Worm (Caenorhabditis elegans): ENCODE measurements around the gene ltd-1.

Gene ltd-1

ce11 chrII:8137379-8137778, 44.8 kb upstream of the ltd-1 start (continued):
- no peak for TF ChIP-seq ceh-48 (tag; optimal IDR thresholded peaks at IDR 0.05)
- no peak for TF ChIP-seq sdc-2 (tag; optimal IDR thresholded peaks at IDR 0.05)
- TF ChIP-seq pat-9 (tag; optimal IDR thresholded peaks at IDR 0.05) = no peak
- peak; percentile 72 for TF ChIP-seq ceh-14 (tag; optimal IDR thresholded peaks at IDR 0.05)
- peak; percentile 66 for TF ChIP-seq F13H6.1 (tag; optimal IDR thresholded peaks at IDR 0.05)
- no peak for TF ChIP-seq C38D4.7 (GFP tag; optimal IDR thresholded peaks at IDR 0.05)
- no peak for TF ChIP-seq dve-1 (tag; optimal IDR thresholded peaks at IDR 0.05)
- no peak for TF ChIP-seq elt-4 (tag; optimal IDR thresholded peaks at IDR 0.05)
- no peak for TF ChIP-seq dmd-4 (tag; optimal IDR thresholded peaks at IDR 0.05; ENCODE audit: borderline replicate concordance)
- TF ChIP-seq hlh-6 (tag; optimal IDR thresholded peaks at IDR 0.05) = no peak
- peak; percentile 71 for TF ChIP-seq mec-3 (tag; optimal IDR thresholded peaks at IDR 0.05; ENCODE audit: borderline replicate concordance)
- no peak for TF ChIP-seq nhr-11 (tag; optimal IDR thresholded peaks at IDR 0.05)
- peak; percentile 77 for TF ChIP-seq tbx-7 (tag; optimal IDR thresholded peaks at IDR 0.05)
- peak; percentile 59 for TF ChIP-seq elt-2 (tag; optimal IDR thresholded peaks at IDR 0.05)
- TF ChIP-seq sox-2 (GFP tag; IDR thresholded peaks at IDR 0.05) = no peak
- no peak for TF ChIP-seq Y22D7AL.16 (tag; optimal IDR thresholded peaks at IDR 0.05)
- no peak for TF ChIP-seq ceh-30 (tag; optimal IDR thresholded peaks at IDR 0.05)
- no peak for TF ChIP-seq unc-3 (GFP tag; conservative IDR thresholded peaks at IDR 0.05)
- TF ChIP-seq unc-3 (tag; optimal IDR thresholded peaks at IDR 0.05) = peak; percentile 28
- TF ChIP-seq ztf-16 (tag; optimal IDR thresholded peaks at IDR 0.05) = peak; percentile 28
- TF ChIP-seq C08G9.2 (tag; optimal IDR thresholded peaks at IDR 0.05) = peak; percentile 86
- no peak for TF ChIP-seq K02D7.2 (tag; optimal IDR thresholded peaks at IDR 0.05)
- TF ChIP-seq ets-4 (tag; optimal IDR thresholded peaks at IDR 0.05) = peak; percentile 76
- TF ChIP-seq ceh-31 (tag; optimal IDR thresholded peaks at IDR 0.05) = peak; percentile 93
- peak; percentile 92 for TF ChIP-seq zip-5 (tag; optimal IDR thresholded peaks at IDR 0.05)
- no peak for TF ChIP-seq lin-11 (tag; optimal IDR thresholded peaks at IDR 0.05)
- no peak for TF ChIP-seq sox-4 (tag; optimal IDR thresholded peaks at IDR 0.05)
- TF ChIP-seq nhr-232 (tag; optimal IDR thresholded peaks at IDR 0.05) = no peak
- TF ChIP-seq ceh-45 (GFP tag; IDR thresholded peaks at IDR 0.05) = no peak
- peak; percentile 42 for TF ChIP-seq unc-42 (tag; optimal IDR thresholded peaks at IDR 0.05)
- TF ChIP-seq hlh-30 (tag; optimal IDR thresholded peaks at IDR 0.05; ENCODE audit: insufficient read depth) = no peak
- TF ChIP-seq ahr-1 (tag; optimal IDR thresholded peaks at IDR 0.05) = peak; percentile 64
- TF ChIP-seq ceh-9 (tag; optimal IDR thresholded peaks at IDR 0.05) = no peak

- no peak for TF ChIP-seq ets-4 (tag; optimal IDR thresholded peaks at IDR 0.05)
- no peak for TF ChIP-seq ceh-9 (tag; optimal IDR thresholded peaks at IDR 0.05)
These were observed 44.3 kb upstream of the ltd-1 start, which contains the start of gene ctns-1 for ce11 chrII:8136818-8137217. TSS of gene ctns-1 (minus strand) at chrII:8136918.

ce11 chrII:8135953-8136352, 43.4 kb upstream of the ltd-1 start:
- TF ChIP-seq fax-1 (tag; optimal IDR thresholded peaks at IDR 0.05) = no peak
- no peak for TF ChIP-seq sox-4 (tag; optimal IDR thresholded peaks at IDR 0.05)
- TF ChIP-seq fkh-10 (GFP tag; optimal IDR thresholded peaks at IDR 0.05) = no peak
- no peak for TF ChIP-seq tbx-7 (tag; optimal IDR thresholded peaks at IDR 0.05)
- TF ChIP-seq ttx-3 (tag; optimal IDR thresholded peaks at IDR 0.05) = no peak
- no peak for TF ChIP-seq hlh-6 (tag; optimal IDR thresholded peaks at IDR 0.05)
- no peak for TF ChIP-seq ztf-16 (tag; optimal IDR thresholded peaks at IDR 0.05)
- TF ChIP-seq ceh-14 (tag; optimal IDR thresholded peaks at IDR 0.05) = no peak
- TF ChIP-seq sox-2 (GFP tag; IDR thresholded peaks at IDR 0.05) = no peak
- TF ChIP-seq nhr-232 (tag; optimal IDR thresholded peaks at IDR 0.05) = no peak
- TF ChIP-seq lin-11 (tag; optimal IDR thresholded peaks at IDR 0.05) = no peak
- TF ChIP-seq unc-55 (GFP tag; optimal IDR thresholded peaks at IDR 0.05) = no peak

ce11 chrII:8131413-8131966, 38.9 kb upstream of the ltd-1 start:
- TF ChIP-seq ceh-14 (tag; optimal IDR thresholded peaks at IDR 0.05) (no peak), unc-86 (tag; optimal IDR thresholded peaks at IDR 0.05) (no peak), ceh-6 (GFP tag; optimal IDR thresholded peaks at IDR 0.05) (peak; percentile 35), zip-5 (tag; optimal IDR thresholded peaks at IDR 0.05) (no peak), sdc-2 (tag; optimal IDR thresholded peaks at IDR 0.05) (no peak), che-1 (tag; optimal IDR thresholded peaks at IDR 0.05) (no peak), pha-2 (tag; optimal IDR thresholded peaks at IDR 0.05) (no peak), ceh-19 (GFP tag; optimal IDR thresholded peaks at IDR 0.05) (no peak), ceh-30 (tag; optimal IDR thresholded peaks at IDR 0.05) (no peak), ceh-18 (tag; optimal IDR thresholded peaks at IDR 0.05) (peak; percentile 5), elt-4 (tag; optimal IDR thresholded peaks at IDR 0.05) (peak; percentile 43), unc-42 (tag; optimal IDR thresholded peaks at IDR 0.05) (peak; percentile 8), ceh-9 (tag; optimal IDR thresholded peaks at IDR 0.05) (no peak), pax-1 (tag; optimal IDR thresholded peaks at IDR 0.05) (no peak), dve-1 (tag; optimal IDR thresholded peaks at IDR 0.05) (no peak), hlh-30 (tag; optimal IDR thresholded peaks at IDR 0.05; ENCODE audit: insufficient read depth) (no peak), ref-2 (tag; optimal IDR thresholded peaks at IDR 0.05) (no peak), dmd-4 (tag; optimal IDR thresholded peaks at IDR 0.05; ENCODE audit: borderline replicate concordance) (no peak), mec-3 (tag; optimal IDR thresholded peaks at IDR 0.05; ENCODE audit: borderline replicate concordance) (no peak), fkh-6 (tag; optimal IDR thresholded peaks at IDR 0.05) (peak; percentile 3)
